Worm (Caenorhabditis elegans) whole organism, L4 larva: Measurements from ENCODE around the gene cpsf-3.

Experiments used
- D1046.2 ChIP-seq: fragments of 200-800 bp; sonication (Bioruptor generic); IDR thresholded peaks from 2 replicates; pipeline ENCODE4 v1.3.6; 2022; ENCODE audit warnings: missing genetic modification characterization, missing compliant biosample characterization
- F10B5.3 ChIP-seq: sonication (generic microtip); optimal IDR thresholded peaks from 2 replicates; lab custom pipeline; 2016; ENCODE audit warnings: mild to moderate bottlenecking, missing genetic modification characterization, missing compliant biosample characterization
- F37D6.2 ChIP-seq: sonication (generic microtip); optimal IDR thresholded peaks from 2 replicates; lab custom pipeline; 2016; ENCODE audit warnings: mild to moderate bottlenecking, missing genetic modification characterization, missing compliant biosample characterization
- R02D3.7 ChIP-seq: fragments of 150-350 bp; sonication (generic microtip); optimal IDR thresholded peaks from 3 replicates; lab custom pipeline; 2014; ENCODE audit warnings: missing biosample characterization, missing genetic modification characterization
- T20F7.1 ChIP-seq: fragments of 200-800 bp; sonication (Bioruptor generic); optimal IDR thresholded peaks from 2 replicates; lab custom pipeline; 2018; ENCODE audit warnings: mild to moderate bottlenecking, missing genetic modification characterization, missing compliant biosample characterization
- Y105C5A.15 ChIP-seq: fragments of 200-800 bp; sonication (Bioruptor generic); IDR thresholded peaks from 2 replicates; pipeline ENCODE4 v1.3.6; 2022; ENCODE audit warnings: missing genetic modification characterization, missing compliant biosample characterization
- Y5F2A.4 ChIP-seq: fragments of 200-800 bp; sonication (Bioruptor generic); optimal IDR thresholded peaks from 2 replicates; lab custom pipeline; 2018; ENCODE audit warnings: mild to moderate bottlenecking, missing genetic modification characterization, missing compliant biosample characterization
- aha-1 ChIP-seq: fragments of 150-350 bp; peaks from one replicate; lab custom pipeline; 2014; ENCODE audit warnings: missing biosample characterization, missing genetic modification characterization
- ama-1 ChIP-seq: fragments of 150-350 bp; optimal IDR thresholded peaks from 2 replicates; lab custom pipeline; 2014; ENCODE audit warnings: inconsistent platforms, mixed read lengths
- attf-4 ChIP-seq: sonication (generic microtip); optimal IDR thresholded peaks from 3 replicates; lab custom pipeline; 2017; ENCODE audit warnings: missing biosample characterization, missing genetic modification characterization
- ceh-28 ChIP-seq: fragments of 150-350 bp; optimal IDR thresholded peaks from 2 replicates; lab custom pipeline; 2014; ENCODE audit warnings: missing biosample characterization, missing genetic modification reagents, missing genetic modification characterization
- ceh-44 ChIP-seq: fragments of 200-800 bp; sonication (Bioruptor generic); IDR thresholded peaks from 2 replicates; pipeline ENCODE4 v1.3.6; 2022; ENCODE audit warnings: missing genetic modification reagents, missing genetic modification characterization, missing compliant biosample characterization
- ceh-62 ChIP-seq: sonication (generic microtip); optimal IDR thresholded peaks from 2 replicates; lab custom pipeline; 2017; ENCODE audit warnings: missing biosample characterization, missing genetic modification characterization
- ceh-82 ChIP-seq: sonication (generic microtip); optimal IDR thresholded peaks from 2 replicates; lab custom pipeline; 2017; ENCODE audit warnings: missing biosample characterization, missing genetic modification characterization
- daf-12 ChIP-seq: fragments of 150-350 bp; optimal IDR thresholded peaks from 2 replicates; lab custom pipeline; 2014; ENCODE audit warnings: missing biosample characterization, missing genetic modification reagents, missing genetic modification characterization
- daf-16 ChIP-seq, 3 experiments: sonication (generic microtip); optimal IDR thresholded peaks; 2 replicates each; lab custom pipeline; 2016 to 2017; ENCODE audit warnings: missing genetic modification characterization in 3 of 3, missing genetic modification reagents in 3 of 3, mild to moderate bottlenecking in 2 of 3, missing compliant biosample characterization in 2 of 3, missing biosample characterization in 1 of 3, moderate library complexity in 1 of 3
- dmd-6 ChIP-seq: fragments of 200-800 bp; sonication (Bioruptor generic); IDR thresholded peaks from 2 replicates; pipeline ENCODE4 v1.3.6; 2022; ENCODE audit warnings: missing genetic modification reagents, missing genetic modification characterization, missing compliant biosample characterization
- dpl-1 ChIP-seq: fragments of 150-350 bp; optimal IDR thresholded peaks from 2 replicates; lab custom pipeline; 2014; ENCODE audit warnings: missing biosample characterization, missing genetic modification reagents, missing genetic modification characterization
- dve-1 ChIP-seq: sonication (generic microtip); optimal IDR thresholded peaks from 2 replicates; lab custom pipeline; 2017; ENCODE audit warnings: antibody characterized with exemption, mild to moderate bottlenecking, missing genetic modification characterization, missing compliant biosample characterization; ENCODE audit not compliant: insufficient read depth
- egl-43 ChIP-seq: fragments of 200-800 bp; sonication (Bioruptor generic); IDR thresholded peaks from 2 replicates; pipeline ENCODE4 v1.3.6; 2022; ENCODE audit warnings: missing genetic modification reagents, missing genetic modification characterization, missing compliant biosample characterization
- fos-1 ChIP-seq: fragments of 150-350 bp; optimal IDR thresholded peaks from 2 replicates; lab custom pipeline; 2014; ENCODE audit warnings: missing biosample characterization, missing genetic modification characterization
- hmg-1.1 ChIP-seq: fragments of 200-800 bp; sonication (Bioruptor generic); IDR thresholded peaks from 2 replicates; pipeline ENCODE4 v1.3.6; 2022; ENCODE audit warnings: missing genetic modification reagents, missing genetic modification characterization, missing compliant biosample characterization
- lim-7 ChIP-seq: fragments of 200-800 bp; sonication (Bioruptor generic); IDR thresholded peaks from 2 replicates; pipeline ENCODE4 v1.3.6; 2022; ENCODE audit warnings: missing genetic modification characterization, missing compliant biosample characterization
- lin-1 ChIP-seq: fragments of 200-800 bp; sonication (Bioruptor generic); IDR thresholded peaks from 2 replicates; pipeline ENCODE4 v1.3.6; 2022; ENCODE audit warnings: missing genetic modification reagents, missing genetic modification characterization, missing compliant biosample characterization
- lin-15B ChIP-seq: fragments of 150-350 bp; sonication (generic microtip); optimal IDR thresholded peaks from 3 replicates; lab custom pipeline; 2014; ENCODE audit warnings: missing biosample characterization, missing genetic modification characterization
- lin-38 ChIP-seq: fragments of 200-800 bp; sonication (Bioruptor generic); IDR thresholded peaks from 2 replicates; pipeline ENCODE4 v1.3.6; 2022; ENCODE audit warnings: missing genetic modification reagents, missing genetic modification characterization, missing compliant biosample characterization
- lin-39 ChIP-seq: fragments of 150-350 bp; optimal IDR thresholded peaks from 2 replicates; lab custom pipeline; 2014; ENCODE audit warnings: missing biosample characterization, missing genetic modification reagents, missing genetic modification characterization
- lir-3 ChIP-seq: sonication (generic microtip); optimal IDR thresholded peaks from 2 replicates; lab custom pipeline; 2016; ENCODE audit warnings: mild to moderate bottlenecking, missing genetic modification characterization, missing compliant biosample characterization
- madf-5 ChIP-seq, 2 experiments: fragments of 200-800 bp; sonication (Bioruptor generic); IDR thresholded peaks; 2 replicates each; pipeline ENCODE4 v1.3.6; 2022; ENCODE audit warnings: missing compliant biosample characterization in 2 of 2, missing genetic modification characterization in 2 of 2
- madf-9 ChIP-seq: fragments of 200-800 bp; sonication (Bioruptor generic); conservative IDR thresholded peaks from 2 replicates; pipeline ENCODE4 v1.3.6; 2022; ENCODE audit warnings: missing genetic modification reagents, missing genetic modification characterization, missing compliant biosample characterization
- mdt-29 ChIP-seq: fragments of 200-800 bp; sonication (Bioruptor generic); IDR thresholded peaks from 2 replicates; pipeline ENCODE4 v1.3.6; 2022; ENCODE audit warnings: missing genetic modification reagents, missing genetic modification characterization, missing compliant biosample characterization
- mes-2 ChIP-seq: sonication (generic microtip); optimal IDR thresholded peaks from 2 replicates; lab custom pipeline; 2016; ENCODE audit warnings: missing genotype, mild to moderate bottlenecking, missing genetic modification characterization, missing compliant biosample characterization; ENCODE audit not compliant: poor library complexity, severe bottlenecking
- mxl-2 ChIP-seq: fragments of 200-800 bp; sonication (Bioruptor generic); conservative IDR thresholded peaks from 2 replicates; pipeline ENCODE4 v1.3.6; 2022; ENCODE audit warnings: missing genetic modification reagents, missing genetic modification characterization, missing compliant biosample characterization
- nhr-102 ChIP-seq: sonication (generic microtip); optimal IDR thresholded peaks from 2 replicates; lab custom pipeline; 2016; ENCODE audit warnings: mild to moderate bottlenecking, missing genetic modification characterization, moderate library complexity, missing compliant biosample characterization
- nhr-25 ChIP-seq: sonication (generic microtip); optimal IDR thresholded peaks from 2 replicates; lab custom pipeline; 2017; ENCODE audit warnings: missing genetic modification characterization, mild to moderate bottlenecking, missing compliant biosample characterization, antibody characterized with exemption, moderate library complexity, borderline replicate concordance; ENCODE audit not compliant: insufficient read depth
- nhr-42 ChIP-seq: fragments of 200-800 bp; sonication (Bioruptor generic); IDR thresholded peaks from 2 replicates; pipeline ENCODE4 v1.3.6; 2022; ENCODE audit warnings: missing genetic modification characterization, missing compliant biosample characterization
- nhr-48 ChIP-seq: sonication (generic microtip); optimal IDR thresholded peaks from 2 replicates; lab custom pipeline; 2016; ENCODE audit warnings: mild to moderate bottlenecking, missing genetic modification characterization, missing compliant biosample characterization
- nhr-76 ChIP-seq: fragments of 150-350 bp; optimal IDR thresholded peaks from 2 replicates; lab custom pipeline; 2014; ENCODE audit warnings: missing biosample characterization, missing genetic modification characterization
- nhr-77 ChIP-seq: fragments of 150-350 bp; optimal IDR thresholded peaks from 2 replicates; lab custom pipeline; 2014; ENCODE audit warnings: missing biosample characterization, missing genetic modification characterization
- pha-4 ChIP-seq, 2 experiments: fragments of 150-350 bp in 1 of 2; fragments of 200-800 bp in 1 of 2; sonication (Bioruptor generic) in 1 of 2; IDR thresholded peaks in 1 of 2; optimal IDR thresholded peaks in 1 of 2; 2 replicates each; pipeline versions ENCODE4 v1.3.6 to Lab custom; 2014 to 2022; ENCODE audit warnings: missing genetic modification characterization in 2 of 2, missing genetic modification reagents in 2 of 2, missing biosample characterization in 1 of 2, missing compliant biosample characterization in 1 of 2
- php-3 ChIP-seq: fragments of 200-800 bp; sonication (Bioruptor generic); IDR thresholded peaks from 2 replicates; pipeline ENCODE4 v1.3.6; 2022; ENCODE audit warnings: missing genetic modification reagents, missing genetic modification characterization, missing compliant biosample characterization
- rbr-2 ChIP-seq: sonication (generic microtip); optimal IDR thresholded peaks from 2 replicates; lab custom pipeline; 2016; ENCODE audit warnings: missing genotype, missing genetic modification characterization, missing compliant biosample characterization
- sdz-12 ChIP-seq: fragments of 200-800 bp; sonication (Bioruptor generic); optimal IDR thresholded peaks from 2 replicates; lab custom pipeline; 2018; ENCODE audit warnings: mild to moderate bottlenecking, missing genetic modification characterization, missing compliant biosample characterization
- set-16 ChIP-seq: fragments of 200-800 bp; sonication (Bioruptor generic); IDR thresholded peaks from 2 replicates; pipeline ENCODE4 v1.3.6; 2022; ENCODE audit warnings: missing genetic modification reagents, missing genetic modification characterization, missing compliant biosample characterization
- snpc-1.2 ChIP-seq: fragments of 200-800 bp; sonication (Bioruptor generic); IDR thresholded peaks from 2 replicates; pipeline ENCODE4 v1.3.6; 2022; ENCODE audit warnings: missing genetic modification reagents, missing genetic modification characterization, missing compliant biosample characterization
- spr-3 ChIP-seq: fragments of 200-800 bp; sonication (Bioruptor generic); optimal IDR thresholded peaks from 2 replicates; lab custom pipeline; 2018; ENCODE audit warnings: mild to moderate bottlenecking, missing genetic modification characterization, missing compliant biosample characterization
- tag-97 ChIP-seq: fragments of 200-800 bp; sonication (Bioruptor generic); IDR thresholded peaks from 2 replicates; pipeline ENCODE4 v1.3.6; 2022; ENCODE audit warnings: missing genetic modification characterization, missing compliant biosample characterization
- unc-39 ChIP-seq: sonication (generic microtip); optimal IDR thresholded peaks from 2 replicates; lab custom pipeline; 2017; ENCODE audit warnings: missing biosample characterization, missing genetic modification characterization
- zag-1 ChIP-seq: fragments of 150-350 bp; optimal IDR thresholded peaks from 2 replicates; lab custom pipeline; 2014; ENCODE audit warnings: missing biosample characterization, missing genetic modification characterization
- zfp-2 ChIP-seq: sonication (generic microtip); optimal IDR thresholded peaks from 2 replicates; lab custom pipeline; 2016; ENCODE audit warnings: mild to moderate bottlenecking, missing genetic modification characterization, missing compliant biosample characterization
- zip-2 ChIP-seq: fragments of 150-350 bp; optimal IDR thresholded peaks from 2 replicates; lab custom pipeline; 2014; ENCODE audit warnings: missing biosample characterization, missing genetic modification characterization

Gene cpsf-3

DNA sequence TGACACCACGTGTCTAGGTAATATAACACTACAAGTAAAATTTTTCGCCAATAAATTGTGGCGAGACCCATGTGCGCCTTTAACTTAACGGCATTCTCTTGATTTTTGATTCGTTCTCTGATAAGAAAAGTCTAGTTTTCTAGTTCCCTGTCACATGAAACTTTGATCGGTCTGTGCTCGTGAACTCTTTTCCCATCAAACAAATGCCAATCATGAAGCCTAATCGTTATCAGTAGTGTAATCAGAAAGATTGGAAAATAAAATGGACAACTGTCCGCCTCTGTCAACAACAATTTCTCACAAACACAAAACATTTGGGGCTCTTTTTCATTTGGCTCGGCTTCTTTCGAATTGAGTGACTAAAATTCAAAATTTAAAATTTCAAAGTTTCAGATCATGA, 28.8 kb downstream of the cpsf-3 start, which contains the start of gene ttr-45 (continued):
- TF ChIP-seq dve-1 (tag; lab: Kevin White, UChicago) (peak; percentile 95), lin-1 (peak; percentile 83), dpl-1 (no peak), ceh-44 (GFP tag; lab: Robert Waterston, UW) (no peak), madf-9 (GFP tag; lab: Robert Waterston, UW) (no peak), ama-1 (lab: Kevin White, UChicago) (no peak), R02D3.7 (tag; lab: Kevin White, UChicago) (no peak), F37D6.2 (no peak), attf-4 (no peak), php-3 (GFP tag; lab: Robert Waterston, UW) (peak; percentile 93), ceh-62 (tag; lab: Kevin White, UChicago) (no peak), aha-1 (no peak), spr-3 (GFP tag; lab: Kevin White, UChicago) (no peak), lin-39 (tag; lab: Kevin White, UChicago) (no peak), tag-97 (GFP tag; lab: Robert Waterston, UW) (no peak), nhr-25 (tag; lab: Kevin White, UChicago) (no peak), nhr-77 (tag; lab: Kevin White, UChicago) (peak; percentile 88), ceh-28 (no peak), mdt-29 (GFP tag; lab: Robert Waterston, UW) (peak; percentile 46; the same call in 1 of the 2 replicates), zag-1 (tag; lab: Kevin White, UChicago) (no peak), hmg-1.1 (GFP tag; lab: Robert Waterston, UW) (no peak), D1046.2 (no peak), mes-2 (tag; lab: Kevin White, UChicago) (peak; percentile 1), daf-12 (tag; lab: Kevin White, UChicago) (no peak), madf-5 (GFP tag; IDR thresholded peaks at IDR 0.05; lab: Robert Waterston, UW) (no peak), sdz-12 (no peak), lin-15B (tag; lab: Kevin White, UChicago) (no peak), nhr-102 (peak; percentile 70), lim-7 (GFP tag; lab: Robert Waterston, UW) (no peak), zfp-2 (tag; lab: Kevin White, UChicago) (no peak), nhr-76 (tag; lab: Kevin White, UChicago) (no peak), F10B5.3 (no peak), mxl-2 (GFP tag; lab: Robert Waterston, UW) (no peak), lir-3 (tag; lab: Kevin White, UChicago) (no peak), pha-4 (GFP tag; IDR thresholded peaks at IDR 0.05; lab: Robert Waterston, UW) (peak; percentile 66; the same call in 1 of the 2 replicates), pha-4 (tag; optimal IDR thresholded peaks at IDR 0.05; lab: Kevin White, UChicago) (no peak), fos-1 (tag; lab: Kevin White, UChicago) (no peak), egl-43 (GFP tag; lab: Robert Waterston, UW) (no peak), unc-39 (tag; lab: Kevin White, UChicago) (no peak), ceh-82 (tag; lab: Kevin White, UChicago) (no peak), rbr-2 (tag; lab: Kevin White, UChicago) (no peak), nhr-42 (GFP tag; lab: Robert Waterston, UW) (0 out of 2 replicates have a peak, but pooled peaks have one; percentile 27), zip-2 (tag; lab: Kevin White, UChicago) (peak; percentile 30), T20F7.1 (GFP tag; lab: Kevin White, UChicago) (peak; percentile 38), set-16 (no peak), nhr-48 (tag; lab: Kevin White, UChicago) (peak; percentile 73), Y5F2A.4 (GFP tag; lab: Kevin White, UChicago) (no peak), Y105C5A.15 (GFP tag; lab: Robert Waterston, UW) (no peak), lin-38 (GFP tag; lab: Robert Waterston, UW) (peak; percentile 38), daf-16 (GFP tag; optimal IDR thresholded peaks at IDR 0.05; lab: Kevin White, UChicago) (peak; percentile 21 to 83), daf-16 (tag; optimal IDR thresholded peaks at IDR 0.05; lab: Kevin White, UChicago) (peak; percentile 98), dmd-6 (GFP tag; lab: Robert Waterston, UW) (peak; percentile 99), snpc-1.2 (GFP tag; lab: Robert Waterston, UW) (no peak)
